Fruit fly (Drosophila melanogaster): ENCODE data around the gene CG2955.

DNA sequence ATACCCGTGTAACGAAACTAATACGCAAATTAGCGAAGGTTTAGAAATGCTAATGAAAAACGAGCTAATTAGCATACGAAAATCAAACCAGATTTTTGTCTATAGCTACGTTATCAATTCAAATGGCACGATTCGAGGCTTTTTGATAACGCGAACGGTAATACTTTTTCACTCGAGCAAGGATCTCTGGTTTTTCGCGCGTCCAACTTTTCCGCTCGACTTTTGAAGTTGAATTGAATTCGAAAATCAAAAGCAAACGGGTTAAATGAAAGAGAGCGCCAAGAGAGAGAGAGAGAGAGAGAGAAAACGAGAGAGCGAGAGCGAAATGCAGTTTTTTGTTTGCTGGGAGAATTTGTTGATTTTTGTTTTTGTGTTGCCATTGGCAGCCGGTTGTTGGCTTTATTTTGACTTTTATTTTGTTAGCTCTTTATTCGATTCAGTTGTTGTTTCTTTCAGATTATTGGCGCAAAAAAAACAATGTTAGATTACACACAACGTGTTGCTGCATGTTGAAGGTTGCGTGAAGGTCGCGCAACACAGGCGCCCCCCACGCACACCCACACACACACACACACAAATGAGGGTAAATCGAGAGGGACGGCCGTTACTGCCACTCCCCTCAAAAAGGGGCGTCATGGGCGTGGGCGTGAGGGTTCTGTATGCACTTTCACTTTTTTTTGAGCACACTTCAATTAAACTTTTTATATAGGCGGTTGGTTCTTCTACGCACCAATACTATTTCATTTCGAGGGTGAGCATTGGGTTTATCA, 48.2 kb downstream of the CG2955 start:
- TF ChIP-seq CG13204 (GFP tag; optimal IDR thresholded peaks at IDR 0.05): no peak
- TF ChIP-seq Pif1A (GFP tag; optimal IDR thresholded peaks at IDR 0.05): no peak
- no peak for TF ChIP-seq gl (tag; optimal IDR thresholded peaks at IDR 0.05)

Data from whole organism, pupa.